Worm (Caenorhabditis elegans): ENCODE measurements around the gene ZK938.12.
"Not testable (repeated sequence)": the region's sequence is repeated elsewhere in the genome, so short reads cannot be mapped to it uniquely, and the experiment has no call there.

DNA sequence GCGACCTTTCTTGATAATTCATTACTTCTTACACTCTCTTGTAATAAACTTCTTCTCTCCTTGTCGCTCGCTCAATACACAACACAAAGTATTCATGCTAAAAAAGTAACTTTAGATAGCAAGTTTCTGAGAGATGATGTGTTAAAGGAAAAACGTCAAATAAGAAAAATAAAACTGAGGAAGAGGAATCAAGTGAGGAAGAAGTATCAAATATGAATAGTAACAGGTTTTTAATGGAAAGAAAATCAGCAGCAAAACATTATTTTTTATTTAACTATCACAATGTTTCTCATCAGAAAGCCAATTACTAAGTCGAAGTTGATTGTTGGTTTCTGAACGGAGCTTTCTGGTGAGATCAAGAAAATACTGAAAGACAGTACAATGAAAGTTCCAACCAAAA lies 35.2 kb downstream of the ZK938.12 start, which contains the start of gene chil-1:
- TF ChIP-seq ref-1 (GFP tag; conservative IDR thresholded peaks at IDR 0.05); T22C8.4 (GFP tag; IDR thresholded peaks at IDR 0.05); klf-2 (GFP tag; conservative IDR thresholded peaks at IDR 0.05); ztf-29 (GFP tag; IDR thresholded peaks at IDR 0.05); flt-1 (GFP tag; IDR thresholded peaks at IDR 0.05); cog-1 (tag; optimal IDR thresholded peaks at IDR 0.05): not testable (repeated sequence)

Measured in whole organism, midembryonic.